Fruit fly (Drosophila melanogaster) whole organism, embryonic: ENCODE data around the gene CG17593.

Source experiments
- ATbp ChIP-seq: fragments of 200-800 bp; sonication (Bioruptor generic); optimal IDR thresholded peaks from 2 replicates; lab custom pipeline; 2017; ENCODE audit warnings: missing biosample characterization, mild to moderate bottlenecking, missing genetic modification characterization, missing genetic modification reagents
- Adf1 ChIP-seq: fragments of 200-800 bp; sonication (Bioruptor generic); IDR thresholded peaks from 2 replicates; pipeline ENCODE4 v1.3.6; 2022; ENCODE audit warnings: missing biosample characterization, missing genetic modification characterization
- Awh ChIP-seq: fragments of 200-800 bp; sonication (Bioruptor generic); IDR thresholded peaks from 2 replicates; pipeline ENCODE4, ENCODE4 v1.3.6; 2022; ENCODE audit warnings: missing biosample characterization, missing genetic modification characterization
- CG10267 ChIP-seq: fragments of 200-800 bp; sonication (Bioruptor generic); optimal IDR thresholded peaks from 2 replicates; lab custom pipeline; 2018; ENCODE audit warnings: missing biosample characterization, mild to moderate bottlenecking, missing genetic modification characterization, moderate library complexity
- CG10565 ChIP-seq: fragments of 200-800 bp; sonication (Bioruptor generic); optimal IDR thresholded peaks from 3 replicates; lab custom pipeline; 2016; ENCODE audit warnings: missing biosample characterization, mild to moderate bottlenecking, missing genetic modification characterization
- CG11093 ChIP-seq: fragments of 200-800 bp; sonication (Bioruptor generic); IDR thresholded peaks from 3 replicates; pipeline ENCODE4 v1.3.6; 2022; ENCODE audit warnings: missing biosample characterization, missing genetic modification characterization
- CG12104 ChIP-seq: fragments of 200-800 bp; sonication (Bioruptor generic); optimal IDR thresholded peaks from 3 replicates; lab custom pipeline; 2016; ENCODE audit warnings: missing biosample characterization, missing genetic modification characterization
- CG12391 ChIP-seq: fragments of 200-800 bp; sonication (Bioruptor generic); optimal IDR thresholded peaks from 3 replicates; lab custom pipeline; 2018; ENCODE audit warnings: missing biosample characterization, mild to moderate bottlenecking, missing genetic modification characterization, moderate library complexity
- CG12659 ChIP-seq: fragments of 200-800 bp; sonication (Bioruptor generic); optimal IDR thresholded peaks from 3 replicates; lab custom pipeline; 2017; ENCODE audit warnings: mild to moderate bottlenecking, missing biosample characterization, missing genetic modification reagents, missing genetic modification characterization
- CG14710 ChIP-seq: fragments of 200-800 bp; sonication (Bioruptor generic); optimal IDR thresholded peaks from 3 replicates; lab custom pipeline; 2019; ENCODE audit warnings: missing biosample characterization, mild to moderate bottlenecking, missing genetic modification characterization, moderate library complexity
- CG14860 ChIP-seq: fragments of 200-800 bp; sonication (Bioruptor generic); IDR thresholded peaks from 3 replicates; pipeline ENCODE4 v1.3.6; 2022; ENCODE audit warnings: missing biosample characterization, missing genetic modification characterization; ENCODE audit not compliant: partially characterized antibody
- CG15601 ChIP-seq: fragments of 200-800 bp; sonication (Bioruptor generic); optimal IDR thresholded peaks from 3 replicates; lab custom pipeline; 2019; ENCODE audit warnings: missing biosample characterization, mild to moderate bottlenecking, missing genetic modification characterization, moderate library complexity
- CG2116 ChIP-seq: fragments of 200-800 bp; sonication (Bioruptor generic); optimal IDR thresholded peaks from 3 replicates; lab custom pipeline; 2018; ENCODE audit warnings: missing biosample characterization, mild to moderate bottlenecking, missing genetic modification characterization
- CG2875 ChIP-seq: fragments of 200-800 bp; sonication (Bioruptor generic); optimal IDR thresholded peaks from 2 replicates; lab custom pipeline; 2017; ENCODE audit warnings: missing biosample characterization, mild to moderate bottlenecking, missing genetic modification characterization, missing genetic modification reagents
- CG31388 ChIP-seq: fragments of 200-800 bp; sonication (Bioruptor generic); optimal IDR thresholded peaks from 2 replicates; lab custom pipeline; 2016; ENCODE audit warnings: missing biosample characterization, missing genetic modification characterization
- CG4328 ChIP-seq: fragments of 200-800 bp; sonication (Bioruptor generic); optimal IDR thresholded peaks from 3 replicates; lab custom pipeline; 2017; ENCODE audit warnings: missing biosample characterization, missing genetic modification reagents, missing genetic modification characterization
- CG6254 ChIP-seq: fragments of 200-800 bp; sonication (Bioruptor generic); optimal IDR thresholded peaks from 3 replicates; lab custom pipeline; 2017; ENCODE audit warnings: mild to moderate bottlenecking, missing biosample characterization, missing genetic modification reagents, missing genetic modification characterization
- CG7745 ChIP-seq: fragments of 200-800 bp; sonication (Bioruptor generic); optimal IDR thresholded peaks from 2 replicates; lab custom pipeline; 2018; ENCODE audit warnings: missing biosample characterization, mild to moderate bottlenecking, missing genetic modification characterization, moderate library complexity
- CG7963 ChIP-seq: fragments of 200-800 bp; sonication (Bioruptor generic); IDR thresholded peaks from 3 replicates; pipeline ENCODE4 v1.3.6; 2022; ENCODE audit warnings: missing biosample characterization, missing genetic modification characterization; ENCODE audit not compliant: partially characterized antibody
- CG8478 ChIP-seq: fragments of >200 bp; optimal IDR thresholded peaks from 2 replicates; lab custom pipeline; 2018
- Dp ChIP-seq: fragments of 200-800 bp; sonication (Bioruptor generic); optimal IDR thresholded peaks from 2 replicates; lab custom pipeline; 2018; ENCODE audit warnings: missing biosample characterization, mild to moderate bottlenecking, missing genetic modification characterization, moderate library complexity
- E2f2 ChIP-seq: fragments of 200-800 bp; sonication (Bioruptor generic); IDR thresholded peaks from 2 replicates; pipeline ENCODE4 v1.3.6; 2022; ENCODE audit warnings: missing biosample characterization, missing genetic modification characterization
- Elba2 ChIP-seq: fragments of 200-800 bp; sonication (Bioruptor generic); optimal IDR thresholded peaks from 3 replicates; lab custom pipeline; 2016; ENCODE audit warnings: missing biosample characterization, missing genetic modification characterization
- Fer3 ChIP-seq: fragments of 200-800 bp; sonication (Bioruptor generic); optimal IDR thresholded peaks from 2 replicates; lab custom pipeline; 2018; ENCODE audit warnings: missing biosample characterization, mild to moderate bottlenecking, missing genetic modification characterization, moderate library complexity
- Gsc ChIP-seq: fragments of 200-800 bp; sonication (Bioruptor generic); IDR thresholded peaks from 2 replicates; pipeline ENCODE4 v1.3.6; 2022; ENCODE audit warnings: missing biosample characterization, missing genetic modification characterization
- HHEX ChIP-seq: fragments of 200-800 bp; sonication (Bioruptor generic); optimal IDR thresholded peaks from 3 replicates; lab custom pipeline; 2017; ENCODE audit warnings: missing biosample characterization, mild to moderate bottlenecking, missing genetic modification characterization, missing genetic modification reagents
- Hr78 ChIP-seq, 2 experiments: fragments of 200-800 bp in 1 of 2; fragments of >200 bp in 1 of 2; sonication (Bioruptor generic) in 1 of 2; optimal IDR thresholded peaks; 2 replicates each; lab custom pipeline; 2017 to 2019; ENCODE audit warnings: missing biosample characterization in 2 of 2, missing genetic modification characterization in 2 of 2, mild to moderate bottlenecking in 1 of 2, moderate library complexity in 1 of 2
- Hsf ChIP-seq: fragments of 200-800 bp; sonication (Bioruptor generic); optimal IDR thresholded peaks from 3 replicates; lab custom pipeline; 2016; ENCODE audit warnings: missing biosample characterization, missing genetic modification characterization
- Jarid2 ChIP-seq: fragments of 200-800 bp; sonication (Bioruptor generic); optimal IDR thresholded peaks from 3 replicates; lab custom pipeline; 2017; ENCODE audit warnings: mild to moderate bottlenecking, missing biosample characterization, missing genetic modification reagents, missing genetic modification characterization
- NFAT ChIP-seq: fragments of 200-800 bp; sonication (Bioruptor generic); IDR thresholded peaks from 2 replicates; pipeline ENCODE4 v1.3.6; 2022; ENCODE audit warnings: missing biosample characterization, missing genetic modification characterization
- Ravus ChIP-seq: fragments of 200-800 bp; sonication (Bioruptor generic); IDR thresholded peaks from 2 replicates; pipeline ENCODE4 v1.3.6; 2022; ENCODE audit warnings: missing biosample characterization, missing genetic modification characterization
- Sox102F ChIP-seq: fragments of 200-800 bp; sonication (Bioruptor generic); optimal IDR thresholded peaks from 2 replicates; lab custom pipeline; 2018; ENCODE audit warnings: missing biosample characterization, mild to moderate bottlenecking, missing genetic modification characterization, moderate library complexity
- Spps ChIP-seq: fragments of 200-800 bp; sonication (Bioruptor generic); optimal IDR thresholded peaks from 2 replicates; lab custom pipeline; 2018; ENCODE audit warnings: missing biosample characterization, mild to moderate bottlenecking, missing genetic modification characterization
- Taf1 ChIP-seq: fragments of 200-800 bp; sonication (Bioruptor generic); IDR thresholded peaks from 2 replicates; pipeline ENCODE4 v1.3.6; 2022; ENCODE audit warnings: missing biosample characterization, missing genetic modification characterization
- ase ChIP-seq: fragments of 200-800 bp; sonication (Bioruptor generic); IDR thresholded peaks from 3 replicates; pipeline ENCODE4 v1.3.6; 2022; ENCODE audit warnings: missing biosample characterization, missing genetic modification characterization
- az2 ChIP-seq: fragments of 200-800 bp; sonication (Bioruptor generic); optimal IDR thresholded peaks from 3 replicates; lab custom pipeline; 2016; ENCODE audit warnings: missing biosample characterization, missing genetic modification characterization
- croc ChIP-seq: fragments of 200-800 bp; sonication (Bioruptor generic); conservative IDR thresholded peaks from 3 replicates; pipeline ENCODE4 v1.3.6; 2022; ENCODE audit warnings: missing biosample characterization, missing genetic modification characterization
- eve ChIP-seq, 2 experiments: fragments of >200 bp; optimal IDR thresholded peaks; 2 replicates each; lab custom pipeline; 2017; ENCODE audit warnings: missing biosample characterization in 2 of 2, missing genetic modification characterization in 2 of 2
- ftz-f1 ChIP-seq: fragments of 200-800 bp; sonication (Bioruptor generic); optimal IDR thresholded peaks from 2 replicates; lab custom pipeline; 2016; ENCODE audit warnings: missing biosample characterization, missing genetic modification characterization
- mam ChIP-seq: fragments of 200-800 bp; sonication (Bioruptor generic); optimal IDR thresholded peaks from 3 replicates; lab custom pipeline; 2016; ENCODE audit warnings: missing biosample characterization, missing genetic modification characterization
- nmo ChIP-seq: fragments of 200-800 bp; sonication (Bioruptor generic); optimal IDR thresholded peaks from 2 replicates; lab custom pipeline; 2018; ENCODE audit warnings: missing biosample characterization, mild to moderate bottlenecking, missing genetic modification characterization, moderate library complexity
- phol ChIP-seq: fragments of 200-800 bp; sonication (Bioruptor generic); optimal IDR thresholded peaks from 3 replicates; lab custom pipeline; 2018; ENCODE audit warnings: missing biosample characterization, mild to moderate bottlenecking, missing genetic modification characterization, moderate library complexity
- pita ChIP-seq: fragments of 200-800 bp; sonication (Bioruptor generic); optimal IDR thresholded peaks from 2 replicates; lab custom pipeline; 2017; ENCODE audit warnings: missing biosample characterization, mild to moderate bottlenecking, missing genetic modification characterization
- row ChIP-seq: fragments of 200-800 bp; sonication (Bioruptor generic); IDR thresholded peaks from 3 replicates; pipeline ENCODE4 v1.3.6; 2022; ENCODE audit warnings: missing biosample characterization, missing genetic modification characterization
- sima ChIP-seq: fragments of 200-800 bp; sonication (Bioruptor generic); optimal IDR thresholded peaks from 2 replicates; lab custom pipeline; 2016; ENCODE audit warnings: missing biosample characterization, missing genetic modification characterization
- ttk ChIP-seq: fragments of 200-800 bp; sonication (Bioruptor generic); IDR thresholded peaks from 2 replicates; pipeline ENCODE4 v2.1.2; 2022; ENCODE audit warnings: missing biosample characterization, missing genetic modification characterization
- usp ChIP-seq: fragments of >200 bp; optimal IDR thresholded peaks from 2 replicates; lab custom pipeline; 2017; ENCODE audit warnings: missing biosample characterization, missing genetic modification characterization
- z ChIP-seq: fragments of 200-800 bp; sonication (Bioruptor generic); IDR thresholded peaks from 3 replicates; pipeline ENCODE4 v1.3.6; 2022; ENCODE audit warnings: missing biosample characterization, missing genetic modification characterization
- zf30C ChIP-seq: fragments of 200-800 bp; sonication (Bioruptor generic); optimal IDR thresholded peaks from 3 replicates; lab custom pipeline; 2018; ENCODE audit warnings: missing biosample characterization, mild to moderate bottlenecking, missing genetic modification characterization
- zfh2 ChIP-seq: fragments of 200-800 bp; sonication (Bioruptor generic); optimal IDR thresholded peaks from 2 replicates; lab custom pipeline; 2016; ENCODE audit warnings: missing biosample characterization, missing genetic modification characterization

Gene CG17593

dm6 chr2L:3514569-3515191 lies at the start of gene CG17593, which contains the start of gene LeuRS (continued):
- TF ChIP-seq Sox102F (no peak), row (GFP tag; lab: Robert Waterston, UW) (peak; percentile 38; the same call in 2 of the 3 replicates), CG14710 (tag; lab: Kevin White, UChicago) (peak; percentile 66), CG12659 (no peak), ftz-f1 (no peak), Hr78 (GFP tag; optimal IDR thresholded peaks at IDR 0.05; lab: Kevin White, UChicago) (no peak), CG2116 (GFP tag; lab: Kevin White, UChicago) (peak; percentile 24), Adf1 (GFP tag; lab: Robert Waterston, UW) (no peak), Elba2 (GFP tag; lab: Kevin White, UChicago) (peak; percentile 5), croc (GFP tag; lab: Robert Waterston, UW) (no peak), ttk (no peak), CG15601 (tag; lab: Kevin White, UChicago) (no peak), az2 (no peak), CG7963 (GFP tag; lab: Robert Waterston, UW) (0 out of 3 replicates have a peak, but pooled peaks have one; percentile 20), z (no peak), CG12104 (no peak), CG14860 (no peak), CG2875 (GFP tag; lab: Kevin White, UChicago) (no peak), sima (GFP tag; lab: Kevin White, UChicago) (no peak), CG7745 (tag; lab: Kevin White, UChicago) (no peak), Jarid2 (GFP tag; lab: Kevin White, UChicago) (no peak), CG10565 (GFP tag; lab: Kevin White, UChicago) (no peak), NFAT (no peak), nmo (GFP tag; lab: Kevin White, UChicago) (peak; percentile 50), CG6254 (GFP tag; lab: Kevin White, UChicago) (peak; percentile 20), Ravus (GFP tag; lab: Robert Waterston, UW) (no peak), ase (GFP tag; lab: Robert Waterston, UW) (no peak), Dp (GFP tag; lab: Kevin White, UChicago) (peak; percentile 33), Awh (GFP tag; lab: Robert Waterston, UW) (no peak), zf30C (GFP tag; lab: Kevin White, UChicago) (peak; percentile 54), Hsf (no peak), Taf1 (GFP tag; lab: Robert Waterston, UW) (no peak), Gsc (GFP tag; lab: Robert Waterston, UW) (no peak), zfh2 (GFP tag; lab: Kevin White, UChicago) (no peak), pita (no peak), usp (no peak), Fer3 (tag; lab: Kevin White, UChicago) (no peak), CG8478 (lab: Kevin White, UChicago) (no peak), HHEX (GFP tag; lab: Kevin White, UChicago) (no peak), eve (GFP tag; optimal IDR thresholded peaks at IDR 0.05; lab: Kevin White, UChicago) (no peak), ATbp (GFP tag; lab: Kevin White, UChicago) (no peak), Spps (peak; percentile 38), CG11093 (no peak), E2f2 (peak; percentile 46; the same call in 1 of the 2 replicates), CG10267 (tag; lab: Kevin White, UChicago) (peak; percentile 60), phol (peak; percentile 37), CG31388 (GFP tag; lab: Kevin White, UChicago) (no peak), CG4328 (GFP tag; lab: Kevin White, UChicago) (no peak), CG12391 (peak; percentile 50), mam (GFP tag; lab: Kevin White, UChicago) (no peak)
